Worm (Caenorhabditis elegans) whole organism, mixed stage, embryonic: ENCODE data around the gene K09F6.3.

Experiments used
- cnd-1 ChIP-seq: fragments of 200-800 bp; sonication (Bioruptor generic); optimal IDR thresholded peaks from 2 replicates; lab custom pipeline; 2018; ENCODE audit warnings: mild to moderate bottlenecking, missing genetic modification characterization, missing compliant biosample characterization
- elt-3 ChIP-seq: fragments of 150-350 bp; optimal IDR thresholded peaks from 2 replicates; lab custom pipeline; 2014; ENCODE audit warnings: missing biosample characterization, missing genetic modification characterization
- lsy-2 ChIP-seq: fragments of 150-350 bp; optimal IDR thresholded peaks from 2 replicates; lab custom pipeline; 2014; ENCODE audit warnings: missing biosample characterization, missing genetic modification characterization
- nhr-12 ChIP-seq: fragments of 150-350 bp; optimal IDR thresholded peaks from 2 replicates; lab custom pipeline; 2014; ENCODE audit warnings: missing biosample characterization, missing genetic modification characterization
- nhr-237 ChIP-seq: fragments of 150-350 bp; optimal IDR thresholded peaks from 2 replicates; lab custom pipeline; 2014; ENCODE audit warnings: missing biosample characterization, missing genetic modification characterization
- nhr-28 ChIP-seq: fragments of 150-350 bp; optimal IDR thresholded peaks from 2 replicates; lab custom pipeline; 2014; ENCODE audit warnings: missing biosample characterization, missing genetic modification characterization
- nhr-76 ChIP-seq: sonication (generic microtip); optimal IDR thresholded peaks from 2 replicates; lab custom pipeline; 2017; ENCODE audit warnings: missing biosample characterization, missing genetic modification characterization
- sem-2 ChIP-seq: fragments of 200-800 bp; sonication (Bioruptor generic); optimal IDR thresholded peaks from 2 replicates; lab custom pipeline; 2018; ENCODE audit warnings: mild to moderate bottlenecking, missing genetic modification characterization, missing compliant biosample characterization
- snpc-4 ChIP-seq: fragments of 150-350 bp; optimal IDR thresholded peaks from 2 replicates; lab custom pipeline; 2014; ENCODE audit warnings: missing biosample characterization, missing genetic modification characterization
- sptf-1 ChIP-seq: sonication (generic microtip); optimal IDR thresholded peaks from 2 replicates; lab custom pipeline; 2017; ENCODE audit warnings: mild to moderate bottlenecking, missing genetic modification characterization, moderate library complexity, missing compliant biosample characterization
- unc-62 ChIP-seq: fragments of 150-350 bp; optimal IDR thresholded peaks from 2 replicates; lab custom pipeline; 2014; ENCODE audit warnings: missing biosample characterization, missing genetic modification reagents, missing genetic modification characterization

DNA sequence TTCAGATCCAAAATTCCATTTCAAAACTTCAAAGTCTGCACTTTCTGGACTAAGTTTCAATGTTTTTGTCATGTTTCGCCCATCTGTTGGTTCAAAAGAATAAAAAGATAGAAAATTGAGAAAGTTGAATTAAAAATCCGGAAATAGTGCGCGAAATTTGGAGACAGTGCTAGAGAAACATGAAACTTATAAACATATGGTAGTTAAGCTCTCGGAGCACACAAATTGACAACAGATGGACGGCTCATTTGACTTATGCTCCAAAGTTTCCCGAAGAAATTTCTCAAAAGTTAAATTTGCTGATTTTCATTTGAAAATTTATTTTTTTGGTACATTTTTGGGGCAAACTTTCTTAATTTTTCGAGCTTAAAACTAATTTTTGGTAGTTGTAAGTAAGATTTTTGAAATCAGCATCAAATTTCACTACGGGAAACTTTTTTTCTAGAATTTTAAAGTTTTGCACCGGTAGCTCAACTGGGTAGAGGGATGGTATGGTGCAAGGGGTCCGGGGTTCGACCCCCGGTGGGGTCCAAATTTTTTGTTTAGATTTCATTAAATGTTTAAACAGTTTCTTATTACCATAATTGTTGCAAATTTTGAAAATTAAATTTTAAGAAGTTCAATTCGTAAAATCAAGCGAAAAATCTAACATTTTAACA, 48.8 kb upstream of the K09F6.3 start:
- TF ChIP-seq snpc-4 (no peak), nhr-76 (tag; lab: Kevin White, UChicago) (no peak), sptf-1 (tag; lab: Kevin White, UChicago) (no peak), lsy-2 (tag; lab: Kevin White, UChicago) (no peak), cnd-1 (tag; lab: Kevin White, UChicago) (no peak), nhr-28 (no peak), sem-2 (GFP tag; lab: Kevin White, UChicago) (no peak), unc-62 (GFP tag; lab: Kevin White, UChicago) (no peak), nhr-237 (tag; lab: Kevin White, UChicago) (no peak), elt-3 (tag; lab: Kevin White, UChicago) (no peak), nhr-12 (tag; lab: Kevin White, UChicago) (no peak)
